Fruit fly (Drosophila melanogaster) whole organism, pupa: ENCODE results near the gene Elys.
A peak's percentile ranks its signal among the peaks of the same experiment; 100 is the strongest.

Source experiments
- CG12605 ChIP-seq: fragments of 200-800 bp; sonication (Bioruptor generic); IDR thresholded peaks from 2 replicates; pipeline ENCODE4 v1.3.6; 2022; ENCODE audit warnings: missing biosample characterization, missing genetic modification characterization
- CG13204 ChIP-seq: fragments of 200-800 bp; sonication (Bioruptor generic); optimal IDR thresholded peaks from 2 replicates; lab custom pipeline; 2018; ENCODE audit warnings: missing biosample characterization, mild to moderate bottlenecking, missing genetic modification characterization, moderate library complexity
- CG14655 ChIP-seq: fragments of 200-800 bp; sonication (Bioruptor generic); optimal IDR thresholded peaks from 3 replicates; lab custom pipeline; 2017; ENCODE audit warnings: mild to moderate bottlenecking, missing biosample characterization, missing genetic modification reagents, missing genetic modification characterization
- CG15710 ChIP-seq: fragments of 200-800 bp; sonication (Bioruptor generic); optimal IDR thresholded peaks from 2 replicates; lab custom pipeline; 2018; ENCODE audit warnings: missing biosample characterization, mild to moderate bottlenecking, missing genetic modification characterization, moderate library complexity
- CG17806 ChIP-seq: fragments of 200-800 bp; sonication (Bioruptor generic); optimal IDR thresholded peaks from 2 replicates; lab custom pipeline; 2018; ENCODE audit warnings: missing biosample characterization, mild to moderate bottlenecking, missing genetic modification characterization, moderate library complexity
- CG4496 ChIP-seq: fragments of 200-800 bp; sonication (Bioruptor generic); IDR thresholded peaks from 3 replicates; pipeline ENCODE4 v1.3.6; 2022; ENCODE audit warnings: missing biosample characterization, missing genetic modification characterization
- CG8301 ChIP-seq: fragments of 200-800 bp; sonication (Bioruptor generic); optimal IDR thresholded peaks from 2 replicates; lab custom pipeline; 2018; ENCODE audit warnings: missing biosample characterization, mild to moderate bottlenecking, missing genetic modification characterization
- CG9948 ChIP-seq: fragments of 200-800 bp; sonication (Bioruptor generic); optimal IDR thresholded peaks from 2 replicates; lab custom pipeline; 2018; ENCODE audit warnings: missing biosample characterization, mild to moderate bottlenecking, missing genetic modification characterization, moderate library complexity
- EcR ChIP-seq: fragments of 200-800 bp; sonication (Bioruptor generic); optimal IDR thresholded peaks from 3 replicates; lab custom pipeline; 2019; ENCODE audit warnings: missing biosample characterization, missing genetic modification characterization, mild to moderate bottlenecking, moderate library complexity, missing genetic modification reagents
- Ets98B ChIP-seq: fragments of 200-800 bp; sonication (Bioruptor generic); IDR thresholded peaks from 2 replicates; pipeline ENCODE4 v1.3.6; 2022; ENCODE audit warnings: missing biosample characterization, missing genetic modification characterization
- Pif1B ChIP-seq: fragments of 200-800 bp; sonication (Bioruptor generic); optimal IDR thresholded peaks from 3 replicates; lab custom pipeline; 2016; ENCODE audit warnings: missing biosample characterization, missing genetic modification characterization
- Snoo ChIP-seq: fragments of 200-800 bp; sonication (Bioruptor generic); optimal IDR thresholded peaks from 3 replicates; lab custom pipeline; 2017; ENCODE audit warnings: missing biosample characterization, mild to moderate bottlenecking, missing genetic modification characterization, inconsistent platforms
- fd96Ca ChIP-seq: fragments of 200-800 bp; sonication (Bioruptor generic); IDR thresholded peaks from 3 replicates; pipeline ENCODE4 v1.3.6; 2022; ENCODE audit warnings: missing biosample characterization, missing genetic modification characterization
- rn ChIP-seq: fragments of 200-800 bp; sonication (Bioruptor generic); IDR thresholded peaks from 2 replicates; pipeline ENCODE4 v1.3.6; 2022; ENCODE audit warnings: missing biosample characterization, missing genetic modification characterization

Gene Elys

dm6 chrX:19696845-19697244, 44.7 kb downstream of the Elys start, which contains the start of gene Cdc42:
Cdc42 (plus strand) TSS chrX:19697091.
- TF ChIP-seq CG9948 (tag; lab: Kevin White, UChicago) (no peak), CG4496 (GFP tag; lab: Robert Waterston, UW) (peak; percentile 42; the same call in 1 of the 3 replicates)

dm6 chrX:19697255-19697877, 45.3 kb downstream of the Elys start:
- TF ChIP-seq CG4496 (GFP tag; lab: Robert Waterston, UW) (0 out of 3 replicates have a peak, but pooled peaks have one; percentile 17), CG12605 (no peak), fd96Ca (0 out of 3 replicates have a peak, but pooled peaks have one; percentile 23)

dm6 chrX:19701611-19702010, 49.5 kb downstream of the Elys start, which contains the start of gene Tcs4:
Tcs4 (minus strand) TSS chrX:19701755.
- TF ChIP-seq Pif1B (GFP tag; lab: Kevin White, UChicago) (no peak), CG15710 (tag; lab: Kevin White, UChicago) (no peak), rn (GFP tag; lab: Robert Waterston, UW) (no peak), CG8301 (no peak), CG14655 (GFP tag; lab: Kevin White, UChicago) (no peak), Snoo (no peak), Ets98B (GFP tag; lab: Robert Waterston, UW) (peak; percentile 34; the same call in 1 of the 2 replicates), EcR (GFP tag; lab: Kevin White, UChicago) (no peak)

- no peak for TF ChIP-seq CG12605
- no peak for TF ChIP-seq CG9948 (tag; lab: Kevin White, UChicago)
- no peak for TF ChIP-seq Pif1B (GFP tag; lab: Kevin White, UChicago)
- TF ChIP-seq CG13204 (GFP tag; lab: Kevin White, UChicago): no peak
- TF ChIP-seq CG15710 (tag; lab: Kevin White, UChicago): peak; percentile 5
- no peak for TF ChIP-seq CG17806 (tag; lab: Kevin White, UChicago)
- TF ChIP-seq, all 21 proteins: peak for 1
Observed at dm6 chrX:19704083-19704482, 52.0 kb downstream of the Elys start, which contains the start of the genes CG14230 and CG14232. CG14230 (plus strand) TSS chrX:19704176. CG14232 (minus strand) TSS chrX:19704259.
